Fruit fly (Drosophila melanogaster) whole organism, adult: ENCODE data around the gene sud1.

ENCODE experiments used
- CG12768 ChIP-seq: fragments of 200-800 bp; sonication (Bioruptor generic); optimal IDR thresholded peaks from 2 replicates; lab custom pipeline; 2017; ENCODE audit warnings: missing biosample characterization, missing genetic modification characterization, mild to moderate bottlenecking, moderate library complexity, missing genetic modification reagents
- Crg-1 ChIP-seq: fragments of 200-800 bp; sonication (Bioruptor generic); optimal IDR thresholded peaks from 2 replicates; lab custom pipeline; 2016; ENCODE audit warnings: missing biosample characterization, missing genetic modification characterization

dm6 chr3R:24876843-24877457, 40.7 kb downstream of the sud1 start, which contains the start of the genes CG11089 and CG31381:
- TF ChIP-seq CG12768 (no peak), Crg-1 (GFP tag; lab: Kevin White, UChicago) (no peak)
